Worm (Caenorhabditis elegans): ENCODE data around the gene W08G11.1.

W08G11.1 gene

ce11 chrV:16354675-16355074 is 7.8 kb downstream of the W08G11.1 start (continued):
- no peak for TF ChIP-seq dsc-1 (tag; optimal IDR thresholded peaks at IDR 0.05)
- TF ChIP-seq elt-3 (tag; optimal IDR thresholded peaks at IDR 0.05) = peak in 1 of 6 experiments; percentile 31
- no peak for TF ChIP-seq lin-15B (tag; optimal IDR thresholded peaks at IDR 0.05)
- no peak for TF ChIP-seq jun-1 (tag; optimal IDR thresholded peaks at IDR 0.05)
- no peak for TF ChIP-seq sptf-1 (tag; optimal IDR thresholded peaks at IDR 0.05)

ce11 chrV:16355941-16356340 is 9.1 kb downstream of the W08G11.1 start:
- TF ChIP-seq efl-1 (optimal IDR thresholded peaks at IDR 0.05) (peak; percentile 84 to 93), efl-1 (GFP tag; optimal IDR thresholded peaks at IDR 0.05 in 1 of 2) (peak; percentile 57 to 96), ets-5 (GFP tag; IDR thresholded peaks at IDR 0.05) (no peak), ces-1 (GFP tag; optimal IDR thresholded peaks at IDR 0.05) (no peak), ceh-8 (GFP tag; optimal IDR thresholded peaks at IDR 0.05) (peak; percentile 60), sox-4 (tag; optimal IDR thresholded peaks at IDR 0.05) (peak; percentile 47), ztf-11 (tag; optimal IDR thresholded peaks at IDR 0.05) (peak in 1 of 2 experiments; percentile 67), nhr-237 (tag; optimal IDR thresholded peaks at IDR 0.05) (peak; percentile 60), ztf-4 (tag; optimal IDR thresholded peaks at IDR 0.05) (peak; percentile 67), zag-1 (tag; optimal IDR thresholded peaks at IDR 0.05) (no peak), unc-130 (tag; optimal IDR thresholded peaks at IDR 0.05) (no peak), nhr-76 (tag; optimal IDR thresholded peaks at IDR 0.05) (no peak), lin-13 (GFP tag; optimal IDR thresholded peaks at IDR 0.05) (peak; percentile 75), ceh-90 (tag; optimal IDR thresholded peaks at IDR 0.05) (no peak), nhr-85 (tag) (peak; percentile 95), unc-62 (GFP tag; optimal IDR thresholded peaks at IDR 0.05) (no peak), nhr-20 (tag; optimal IDR thresholded peaks at IDR 0.05) (peak; percentile 95), snu-23 (GFP tag; optimal IDR thresholded peaks at IDR 0.05) (peak; percentile 96), elt-2 (tag; optimal IDR thresholded peaks at IDR 0.05) (peak; percentile 87), C04F5.9 (tag; optimal IDR thresholded peaks at IDR 0.05) (no peak), irx-1 (tag; optimal IDR thresholded peaks at IDR 0.05) (peak; percentile 81), skn-1 (tag; optimal IDR thresholded peaks at IDR 0.05) (peak; percentile 89), egl-13 (tag; optimal IDR thresholded peaks at IDR 0.05) (peak; percentile 79), nhr-71 (tag; optimal IDR thresholded peaks at IDR 0.05) (peak; percentile 97), swsn-7 (tag; optimal IDR thresholded peaks at IDR 0.05) (peak; percentile 92), unc-98 (GFP tag; IDR thresholded peaks at IDR 0.05) (no peak), nhr-19 (GFP tag; conservative IDR thresholded peaks at IDR 0.05) (peak; percentile 84), nhr-84 (tag; optimal IDR thresholded peaks at IDR 0.05) (no peak), tlp-1 (tag; optimal IDR thresholded peaks at IDR 0.05) (no peak), efl-3 (GFP tag; optimal IDR thresholded peaks at IDR 0.05) (no peak), elt-3 (tag; optimal IDR thresholded peaks at IDR 0.05) (peak in 3 of 6 experiments; percentile 75 to 83 (median 81)), nhr-90 (tag; optimal IDR thresholded peaks at IDR 0.05; ENCODE audit: poor library complexity) (peak; percentile 83), pax-3 (tag; optimal IDR thresholded peaks at IDR 0.05) (peak; percentile 76), aly-2 (tag; optimal IDR thresholded peaks at IDR 0.05) (peak; percentile 9), ceh-88 (GFP tag; IDR thresholded peaks at IDR 0.05) (peak; percentile 68), fkh-8 (tag; optimal IDR thresholded peaks at IDR 0.05) (peak; percentile 94), pqm-1 (tag; optimal IDR thresholded peaks at IDR 0.05) (no peak), dsc-1 (tag; optimal IDR thresholded peaks at IDR 0.05) (peak; percentile 77), lsy-2 (tag; optimal IDR thresholded peaks at IDR 0.05) (peak; percentile 73 to 87), unc-86 (tag; optimal IDR thresholded peaks at IDR 0.05) (peak; percentile 89), mab-9 (GFP tag; IDR thresholded peaks at IDR 0.05) (peak; percentile 38; the same call in 1 of the 2 replicates), nhr-28 (tag; optimal IDR thresholded peaks at IDR 0.05) (no peak), lin-35 (GFP tag; optimal IDR thresholded peaks at IDR 0.05) (peak; percentile 72 to 85), lin-15B (tag; optimal IDR thresholded peaks at IDR 0.05) (peak; percentile 12), dpl-1 (GFP tag; optimal IDR thresholded peaks at IDR 0.05) (peak; percentile 53 to 62 (median 56)), F16B12.6 (tag; optimal IDR thresholded peaks at IDR 0.05) (peak; percentile 33), unc-30 (tag; optimal IDR thresholded peaks at IDR 0.05) (no peak), sup-37 (GFP tag; optimal IDR thresholded peaks at IDR 0.05) (peak; percentile 61), C16A3.4 (tag; optimal IDR thresholded peaks at IDR 0.05) (peak; percentile 73), fkh-4 (tag; optimal IDR thresholded peaks at IDR 0.05; ENCODE audit: borderline replicate concordance) (no peak)
